Worm (Caenorhabditis elegans) whole organism, young adult: ENCODE measurements around the gene attf-5.

Experiments
- B0035.1 ChIP-seq: sonication (generic microtip); optimal IDR thresholded peaks from 2 replicates; lab custom pipeline; 2016; ENCODE audit warnings: missing genetic modification characterization, mild to moderate bottlenecking, missing compliant biosample characterization, missing genotype, missing genetic modification reagents
- C06A6.2 ChIP-seq: fragments of 200-800 bp; sonication (Bioruptor generic); conservative IDR thresholded peaks from 2 replicates; pipeline ENCODE4 v1.3.6; 2022; ENCODE audit warnings: missing genetic modification characterization, missing compliant biosample characterization
- F22D6.2 ChIP-seq: sonication (generic microtip); optimal IDR thresholded peaks from 2 replicates; lab custom pipeline; 2016; ENCODE audit warnings: mild to moderate bottlenecking, missing genetic modification characterization, missing compliant biosample characterization
- F33H1.4 ChIP-seq: fragments of 200-800 bp; sonication (Bioruptor generic); IDR thresholded peaks from 2 replicates; pipeline ENCODE4 v1.3.6; 2022; ENCODE audit warnings: missing genetic modification reagents, missing genetic modification characterization, missing compliant biosample characterization
- F52B5.7 ChIP-seq: sonication (generic microtip); optimal IDR thresholded peaks from 2 replicates; lab custom pipeline; 2016; ENCODE audit warnings: mild to moderate bottlenecking, missing genetic modification characterization, missing compliant biosample characterization
- F55B11.4 ChIP-seq: sonication (generic microtip); optimal IDR thresholded peaks from 2 replicates; lab custom pipeline; 2016; ENCODE audit warnings: missing compliant biosample characterization, missing genetic modification characterization, borderline replicate concordance; ENCODE audit not compliant: insufficient read depth
- T07F8.4 ChIP-seq: sonication (generic microtip); optimal IDR thresholded peaks from 2 replicates; lab custom pipeline; 2016; ENCODE audit warnings: mild to moderate bottlenecking, missing genetic modification characterization, moderate library complexity, missing compliant biosample characterization
- T26A5.8 ChIP-seq: sonication (generic microtip); optimal IDR thresholded peaks from 2 replicates; lab custom pipeline; 2016; ENCODE audit warnings: missing genetic modification characterization, missing compliant biosample characterization
- Y53G8AR.9 ChIP-seq: fragments of 200-800 bp; sonication (Bioruptor generic); conservative IDR thresholded peaks from 2 replicates; pipeline ENCODE4 v1.3.6; 2022; ENCODE audit warnings: missing genetic modification reagents, missing genetic modification characterization, missing compliant biosample characterization
- atf-7 ChIP-seq: sonication (generic microtip); optimal IDR thresholded peaks from 2 replicates; lab custom pipeline; 2017; ENCODE audit warnings: mild to moderate bottlenecking, missing genetic modification characterization, missing compliant biosample characterization
- athp-1 ChIP-seq: sonication (generic microtip); optimal IDR thresholded peaks from 2 replicates; lab custom pipeline; 2017; ENCODE audit warnings: mild to moderate bottlenecking, missing genetic modification characterization, missing compliant biosample characterization
- attf-3 ChIP-seq: fragments of 200-800 bp; sonication (Bioruptor generic); conservative IDR thresholded peaks from 2 replicates; pipeline ENCODE4 v1.3.6; 2022; ENCODE audit warnings: missing genetic modification reagents, missing genetic modification characterization, missing compliant biosample characterization
- attf-5 ChIP-seq: fragments of 200-800 bp; sonication (Bioruptor generic); optimal IDR thresholded peaks from 2 replicates; lab custom pipeline; 2018; ENCODE audit warnings: mild to moderate bottlenecking, missing genetic modification characterization, missing compliant biosample characterization
- attf-6 ChIP-seq: fragments of 200-800 bp; sonication (Bioruptor generic); IDR thresholded peaks from 2 replicates; pipeline ENCODE4 v1.3.6; 2022; ENCODE audit warnings: missing genetic modification reagents, missing genetic modification characterization, missing compliant biosample characterization
- bed-1 ChIP-seq: fragments of 200-800 bp; sonication (Bioruptor generic); IDR thresholded peaks from 2 replicates; pipeline ENCODE4 v1.3.6; 2022; ENCODE audit warnings: missing genetic modification reagents, missing genetic modification characterization, missing compliant biosample characterization
- bed-2 ChIP-seq: fragments of 200-800 bp; sonication (Bioruptor generic); IDR thresholded peaks from 2 replicates; pipeline ENCODE4 v1.3.6; 2022; ENCODE audit warnings: missing genetic modification reagents, missing genetic modification characterization, missing compliant biosample characterization
- cebp-1 ChIP-seq, 2 experiments: fragments of 200-800 bp in 1 of 2; sonication (Bioruptor generic) in 1 of 2; sonication (generic microtip) in 1 of 2; IDR thresholded peaks in 1 of 2; optimal IDR thresholded peaks in 1 of 2; 2 replicates each; pipeline versions ENCODE4 v1.3.6 to Lab custom; 2017 to 2022; ENCODE audit warnings: missing compliant biosample characterization in 2 of 2, missing genetic modification characterization in 2 of 2, mild to moderate bottlenecking in 1 of 2, missing genetic modification reagents in 1 of 2, moderate library complexity in 1 of 2
- ceh-58 ChIP-seq: fragments of 200-800 bp; sonication (Bioruptor generic); IDR thresholded peaks from 2 replicates; pipeline ENCODE4 v1.3.6; 2022; ENCODE audit warnings: missing genetic modification characterization, missing compliant biosample characterization
- chd-7 ChIP-seq: sonication (generic microtip); optimal IDR thresholded peaks from 2 replicates; lab custom pipeline; 2016; ENCODE audit warnings: mild to moderate bottlenecking, missing genetic modification characterization, moderate library complexity, missing compliant biosample characterization
- dox-1 ChIP-seq: fragments of 200-800 bp; sonication (Bioruptor generic); IDR thresholded peaks from 2 replicates; pipeline ENCODE4 v1.3.6; 2022; ENCODE audit warnings: missing genetic modification reagents, missing genetic modification characterization, missing compliant biosample characterization
- egl-18 ChIP-seq: fragments of 200-800 bp; sonication (Bioruptor generic); IDR thresholded peaks from 2 replicates; pipeline ENCODE4 v1.3.6; 2022; ENCODE audit warnings: missing genetic modification reagents, missing genetic modification characterization, missing compliant biosample characterization
- egl-44 ChIP-seq: fragments of 200-800 bp; sonication (Bioruptor generic); IDR thresholded peaks from 2 replicates; pipeline ENCODE4 v1.3.6; 2022; ENCODE audit warnings: missing genetic modification reagents, missing genetic modification characterization, missing compliant biosample characterization
- egrh-3 ChIP-seq: fragments of 200-800 bp; sonication (Bioruptor generic); IDR thresholded peaks from 2 replicates; pipeline ENCODE4 v1.3.6; 2022; ENCODE audit warnings: missing genetic modification reagents, missing genetic modification characterization, missing compliant biosample characterization
- ets-4 ChIP-seq: fragments of 200-800 bp; sonication (Bioruptor generic); optimal IDR thresholded peaks from 2 replicates; lab custom pipeline; 2018; ENCODE audit warnings: mild to moderate bottlenecking, missing genetic modification characterization, missing compliant biosample characterization
- fkh-3 ChIP-seq: sonication (generic microtip); optimal IDR thresholded peaks from 2 replicates; lab custom pipeline; 2016; ENCODE audit warnings: mild to moderate bottlenecking, missing genetic modification characterization, missing compliant biosample characterization
- hlh-12 ChIP-seq: sonication (generic microtip); optimal IDR thresholded peaks from 2 replicates; lab custom pipeline; 2016; ENCODE audit warnings: missing genetic modification characterization, missing compliant biosample characterization
- hmg-1.2 ChIP-seq: fragments of 200-800 bp; sonication (Bioruptor generic); IDR thresholded peaks from 2 replicates; pipeline ENCODE4 v1.3.6; 2022; ENCODE audit warnings: missing genetic modification reagents, missing genetic modification characterization, missing compliant biosample characterization
- let-607 ChIP-seq, 2 experiments: fragments of 200-800 bp in 1 of 2; sonication (Bioruptor generic) in 1 of 2; sonication (generic microtip) in 1 of 2; optimal IDR thresholded peaks; 2 replicates each; lab custom pipeline; 2016 to 2018; ENCODE audit warnings: mild to moderate bottlenecking in 2 of 2, missing compliant biosample characterization in 2 of 2, missing genetic modification characterization in 2 of 2, moderate library complexity in 2 of 2, missing genotype in 1 of 2
- lin-40 ChIP-seq: sonication (generic microtip); optimal IDR thresholded peaks from 2 replicates; lab custom pipeline; 2016; ENCODE audit warnings: missing genetic modification characterization, mild to moderate bottlenecking, missing compliant biosample characterization, missing genotype, missing genetic modification reagents
- lsl-1 ChIP-seq: fragments of 200-800 bp; sonication (Bioruptor generic); optimal IDR thresholded peaks from 2 replicates; lab custom pipeline; 2018; ENCODE audit warnings: mild to moderate bottlenecking, missing genetic modification characterization, moderate library complexity, missing compliant biosample characterization
- madf-10 ChIP-seq: sonication (generic microtip); optimal IDR thresholded peaks from 2 replicates; lab custom pipeline; 2016; ENCODE audit warnings: mild to moderate bottlenecking, missing genetic modification characterization, missing compliant biosample characterization
- madf-6 ChIP-seq: fragments of 200-800 bp; sonication (Bioruptor generic); IDR thresholded peaks from 2 replicates; pipeline ENCODE4 v1.3.6; 2022; ENCODE audit warnings: missing genetic modification reagents, missing genetic modification characterization, missing compliant biosample characterization
- madf-8 ChIP-seq: fragments of 200-800 bp; sonication (Bioruptor generic); conservative IDR thresholded peaks from 2 replicates; pipeline ENCODE4 v1.3.6; 2022; ENCODE audit warnings: missing genetic modification reagents, missing genetic modification characterization, missing compliant biosample characterization
- mxl-1 ChIP-seq: sonication (generic microtip); optimal IDR thresholded peaks from 2 replicates; lab custom pipeline; 2016; ENCODE audit warnings: missing genetic modification characterization, missing compliant biosample characterization
- nfya-1 ChIP-seq: sonication (generic microtip); optimal IDR thresholded peaks from 2 replicates; lab custom pipeline; 2017; ENCODE audit warnings: antibody characterized with exemption, missing compliant biosample characterization, missing genetic modification characterization, borderline replicate concordance; ENCODE audit not compliant: insufficient read depth
- nhr-80 ChIP-seq: sonication (generic microtip); optimal IDR thresholded peaks from 2 replicates; lab custom pipeline; 2016; ENCODE audit warnings: missing genetic modification characterization, missing compliant biosample characterization
- pha-4 ChIP-seq: fragments of 150-350 bp; sonication (generic microtip); optimal IDR thresholded peaks from 2 replicates; lab custom pipeline; 2014; ENCODE audit warnings: missing biosample characterization, missing genetic modification reagents, missing genetic modification characterization
- snpc-1.1 ChIP-seq: sonication (generic microtip); optimal IDR thresholded peaks from 2 replicates; lab custom pipeline; 2017; ENCODE audit warnings: missing genetic modification characterization, mild to moderate bottlenecking, missing compliant biosample characterization, antibody characterized with exemption, moderate library complexity, missing genotype, missing genetic modification reagents; ENCODE audit not compliant: insufficient read depth
- snpc-1.3 ChIP-seq: sonication (generic microtip); optimal IDR thresholded peaks from 2 replicates; lab custom pipeline; 2017; ENCODE audit warnings: missing genetic modification characterization, mild to moderate bottlenecking, missing compliant biosample characterization, antibody characterized with exemption, moderate library complexity, missing genotype, missing genetic modification reagents; ENCODE audit not compliant: insufficient read depth
- snpc-3.4 ChIP-seq: sonication (generic microtip); optimal IDR thresholded peaks from 2 replicates; lab custom pipeline; 2017; ENCODE audit warnings: missing genetic modification characterization, mild to moderate bottlenecking, missing compliant biosample characterization, antibody characterized with exemption, moderate library complexity, missing genotype, missing genetic modification reagents
- tbp1 ChIP-seq: fragments of 200-800 bp; sonication (Bioruptor generic); optimal IDR thresholded peaks from 2 replicates; lab custom pipeline; 2018; ENCODE audit warnings: mild to moderate bottlenecking, missing genetic modification characterization, missing compliant biosample characterization
- tlf-1 ChIP-seq: fragments of 200-800 bp; sonication (Bioruptor generic); optimal IDR thresholded peaks from 2 replicates; lab custom pipeline; 2018; ENCODE audit warnings: mild to moderate bottlenecking, missing genetic modification characterization, missing compliant biosample characterization
- zim-3 ChIP-seq: sonication (generic microtip); optimal IDR thresholded peaks from 2 replicates; lab custom pipeline; 2017; ENCODE audit warnings: mild to moderate bottlenecking, missing genetic modification characterization, moderate library complexity, missing compliant biosample characterization
- ztf-26 ChIP-seq: sonication (generic microtip); optimal IDR thresholded peaks from 2 replicates; lab custom pipeline; 2017; ENCODE audit warnings: missing genetic modification characterization, missing compliant biosample characterization

Gene attf-5

DNA sequence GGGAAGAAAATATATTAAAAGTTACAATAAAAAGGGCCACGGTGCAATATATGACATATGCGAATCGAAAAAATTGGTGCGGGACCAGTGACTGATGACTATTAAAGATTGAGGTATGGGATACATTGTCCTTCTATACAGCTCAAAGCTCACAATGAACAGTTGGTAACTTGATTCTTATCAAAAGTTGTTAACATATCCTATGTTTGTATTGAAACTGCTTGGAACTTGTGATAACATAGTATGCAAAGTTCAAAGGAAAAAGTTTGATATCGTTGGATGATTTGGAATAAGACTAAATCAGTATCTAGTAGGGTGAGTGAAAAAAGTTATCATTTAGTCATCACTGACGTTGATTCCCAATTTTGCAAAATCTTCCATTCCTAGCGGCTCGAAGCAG is 29.8 kb downstream of the attf-5 start (continued):
- no peak for TF ChIP-seq chd-7
- TF ChIP-seq attf-6 (GFP tag; lab: Robert Waterston, UW) = no peak
- no peak for TF ChIP-seq F55B11.4 (tag; lab: Kevin White, UChicago)
- TF ChIP-seq T26A5.8 (tag; lab: Kevin White, UChicago) = no peak
- TF ChIP-seq lsl-1 (GFP tag; lab: Kevin White, UChicago) = no peak
- no peak for TF ChIP-seq ceh-58 (GFP tag; lab: Robert Waterston, UW)

DNA sequence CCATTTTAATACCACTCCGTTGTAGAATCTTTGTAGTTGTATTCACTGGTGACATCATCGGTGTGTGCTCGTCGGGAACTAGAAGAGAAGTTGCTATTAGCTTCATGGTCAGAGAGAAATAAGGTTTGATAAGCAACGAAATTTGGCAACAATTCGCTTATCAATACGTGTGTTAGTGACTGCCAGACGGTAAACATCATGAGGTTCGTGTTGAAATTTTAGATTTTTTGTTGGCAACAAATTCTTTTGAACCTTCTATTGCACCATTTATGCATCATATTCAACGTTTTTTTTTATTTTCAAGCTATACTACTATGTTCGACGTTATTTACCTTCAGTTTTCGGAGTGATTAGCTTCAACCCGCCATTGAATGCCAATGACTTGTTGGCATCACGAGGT is 35.6 kb downstream of the attf-5 start:
- TF ChIP-seq nfya-1 = no peak
- no peak for TF ChIP-seq athp-1 (tag; lab: Kevin White, UChicago)
- no peak for TF ChIP-seq tlf-1
- TF ChIP-seq tbp1 (GFP tag; lab: Kevin White, UChicago) = no peak
- no peak; the same call in 1 of the 2 replicates for TF ChIP-seq cebp-1 (GFP tag; IDR thresholded peaks at IDR 0.05; lab: Robert Waterston, UW)
- TF ChIP-seq cebp-1 (tag; optimal IDR thresholded peaks at IDR 0.05; lab: Kevin White, UChicago) = peak; percentile 60
- TF ChIP-seq let-607 (tag; optimal IDR thresholded peaks at IDR 0.05; lab: Kevin White, UChicago) = peak; percentile 19 to 63
- TF ChIP-seq nhr-80 (tag; lab: Kevin White, UChicago) = peak; percentile 92
- TF ChIP-seq atf-7 (tag; lab: Kevin White, UChicago) = peak; percentile 18
- peak; percentile 44; the same call in 1 of the 2 replicates for TF ChIP-seq dox-1 (GFP tag; lab: Robert Waterston, UW)
- TF ChIP-seq, all 124 proteins: peak for 5

DNA sequence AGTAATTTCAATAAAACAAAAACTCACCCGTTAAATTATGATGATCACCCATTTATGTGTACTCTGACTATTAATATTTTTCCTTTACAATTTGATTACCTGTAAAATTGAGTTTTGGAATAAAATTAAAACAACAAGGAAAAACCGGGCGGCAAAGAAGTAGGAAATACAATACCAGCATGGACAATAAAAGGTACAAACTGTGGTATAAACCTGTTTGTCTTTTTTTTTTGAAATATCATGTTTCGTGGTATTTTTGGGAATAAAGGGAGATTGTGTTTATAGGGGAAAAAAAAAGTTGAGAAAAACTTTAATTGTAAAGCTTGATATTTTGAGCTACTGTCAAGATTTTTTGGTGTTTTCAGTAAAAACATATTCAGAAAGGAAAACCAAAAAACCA is 37.2 kb downstream of the attf-5 start, which contains the start of gene daf-3:
TSS of gene daf-3 (minus strand) at position 101 of the 400 bp plus-strand sequence.
- TF ChIP-seq pha-4 (tag; lab: Kevin White, UChicago) (no peak), snpc-3.4 (tag; lab: Kevin White, UChicago) (no peak), bed-2 (GFP tag; lab: Robert Waterston, UW) (no peak), fkh-3 (tag; lab: Kevin White, UChicago) (no peak), bed-1 (GFP tag; lab: Robert Waterston, UW) (no peak), cebp-1 (GFP tag; IDR thresholded peaks at IDR 0.05; lab: Robert Waterston, UW) (no peak), cebp-1 (tag; optimal IDR thresholded peaks at IDR 0.05; lab: Kevin White, UChicago) (no peak), hlh-12 (tag; lab: Kevin White, UChicago) (no peak), attf-5 (GFP tag; lab: Kevin White, UChicago) (no peak), F52B5.7 (tag; lab: Kevin White, UChicago) (no peak), ceh-58 (GFP tag; lab: Robert Waterston, UW) (no peak), hmg-1.2 (GFP tag; lab: Robert Waterston, UW) (no peak), egl-18 (no peak), attf-3 (GFP tag; lab: Robert Waterston, UW) (no peak), F22D6.2 (no peak), F33H1.4 (no peak), madf-10 (no peak), madf-6 (GFP tag; lab: Robert Waterston, UW) (no peak), madf-8 (GFP tag; lab: Robert Waterston, UW) (no peak), let-607 (tag; optimal IDR thresholded peaks at IDR 0.05; lab: Kevin White, UChicago) (no peak)

DNA sequence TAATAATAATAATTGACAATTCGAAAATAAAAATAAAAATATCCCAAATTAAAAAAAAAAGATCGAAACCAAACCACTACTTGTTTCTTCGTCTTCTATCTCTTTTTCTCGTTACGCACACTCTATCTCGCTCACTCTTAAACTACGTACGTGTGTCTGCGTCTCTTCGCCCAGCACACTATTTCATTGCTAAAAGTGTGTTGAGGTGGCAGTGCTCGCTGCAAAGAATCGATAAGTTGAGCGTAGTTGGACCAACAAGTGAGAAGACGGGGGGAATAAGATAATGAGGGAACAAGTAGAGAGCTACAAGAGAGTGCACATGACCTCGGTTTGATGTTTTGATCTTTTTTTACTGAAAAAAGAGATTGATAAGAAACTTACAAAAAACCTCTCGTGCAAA is 37.8 kb downstream of the attf-5 start:
- TF ChIP-seq zim-3 (tag; lab: Kevin White, UChicago) (no peak), snpc-1.1 (tag; lab: Kevin White, UChicago) (no peak), lin-40 (peak; percentile 36), mxl-1 (no peak), egrh-3 (GFP tag; lab: Robert Waterston, UW) (no peak), hlh-12 (tag; lab: Kevin White, UChicago) (no peak), ets-4 (GFP tag; lab: Kevin White, UChicago) (no peak), C06A6.2 (GFP tag; lab: Robert Waterston, UW) (no peak), ztf-26 (tag; lab: Kevin White, UChicago) (no peak), egl-44 (GFP tag; lab: Robert Waterston, UW) (no peak), B0035.1 (tag; lab: Kevin White, UChicago) (no peak), Y53G8AR.9 (GFP tag; lab: Robert Waterston, UW) (0 out of 2 replicates have a peak, but pooled peaks have one; percentile 39), snpc-1.3 (tag; lab: Kevin White, UChicago) (no peak), T07F8.4 (tag; lab: Kevin White, UChicago) (no peak)
